Worm (Caenorhabditis elegans): Measurements from ENCODE around the gene chil-24.

- no peak for TF ChIP-seq flt-1 (GFP tag; IDR thresholded peaks at IDR 0.05)
- TF ChIP-seq aly-1 (tag; optimal IDR thresholded peaks at IDR 0.05) = no peak
- TF ChIP-seq ets-7 (tag; optimal IDR thresholded peaks at IDR 0.05) = no peak
- TF ChIP-seq ama-1 (optimal IDR thresholded peaks at IDR 0.05) = no peak
- no peak for TF ChIP-seq sea-1 (GFP tag; conservative IDR thresholded peaks at IDR 0.05)
- no peak for TF ChIP-seq pes-1 (GFP tag; IDR thresholded peaks at IDR 0.05)
- TF ChIP-seq tbx-37 (GFP tag; conservative IDR thresholded peaks at IDR 0.05) = no peak
Observed at ce11 chrII:3170089-3170488, 41.1 kb downstream of the chil-24 start, which contains the start of gene fbxc-55.
